Worm (Caenorhabditis elegans): Measurements from ENCODE around the gene vrk-1.
A peak's percentile ranks its signal among the peaks of the same experiment; 100 is the strongest.

ce11 chrII:5874130-5874529 lies 47.6 kb upstream of the vrk-1 start:
- TF ChIP-seq fos-1 (tag; optimal IDR thresholded peaks at IDR 0.05) (no peak), nhr-12 (tag; optimal IDR thresholded peaks at IDR 0.05) (no peak), C34F6.9 (tag; optimal IDR thresholded peaks at IDR 0.05) (peak; percentile 46), nhr-237 (tag; optimal IDR thresholded peaks at IDR 0.05) (no peak), elt-1 (tag; optimal IDR thresholded peaks at IDR 0.05) (no peak), unc-39 (tag; optimal IDR thresholded peaks at IDR 0.05) (no peak), ZK546.5 (tag; optimal IDR thresholded peaks at IDR 0.05) (no peak), nhr-10 (tag; optimal IDR thresholded peaks at IDR 0.05) (no peak), ztf-11 (tag; optimal IDR thresholded peaks at IDR 0.05) (no peak)

All from whole organism, L2 larva.